Fruit fly (Drosophila melanogaster): Measurements from ENCODE around the gene CG13358.

The CG13358 gene

DNA sequence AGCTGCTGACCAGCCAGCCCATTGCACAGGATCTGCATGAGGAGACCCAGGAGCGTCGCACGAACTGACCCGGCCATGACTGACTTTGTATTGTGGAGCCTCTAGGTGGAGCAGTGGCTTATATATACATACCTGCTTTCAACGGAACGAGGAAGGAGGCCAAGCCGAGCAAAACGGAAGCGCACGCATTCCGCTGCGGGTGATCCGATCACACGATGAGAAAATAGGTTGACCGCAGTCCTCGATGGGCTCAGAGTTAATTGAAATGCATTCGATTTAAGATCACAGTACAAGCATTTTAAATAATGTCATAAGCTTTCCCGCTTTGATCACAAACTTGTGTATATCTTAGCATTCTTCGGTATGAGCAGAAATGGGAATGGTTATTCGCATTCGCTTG, at the start of gene CG13358:
TSS of gene CG13358 (minus strand) at position 101 of the 400 bp plus-strand sequence.
- TF ChIP-seq Ets65A (GFP tag) = peak; percentile 42
- no peak for TF ChIP-seq ken (GFP tag; IDR thresholded peaks at IDR 0.05)
- TF ChIP-seq nom (GFP tag; optimal IDR thresholded peaks at IDR 0.05) = no peak

DNA sequence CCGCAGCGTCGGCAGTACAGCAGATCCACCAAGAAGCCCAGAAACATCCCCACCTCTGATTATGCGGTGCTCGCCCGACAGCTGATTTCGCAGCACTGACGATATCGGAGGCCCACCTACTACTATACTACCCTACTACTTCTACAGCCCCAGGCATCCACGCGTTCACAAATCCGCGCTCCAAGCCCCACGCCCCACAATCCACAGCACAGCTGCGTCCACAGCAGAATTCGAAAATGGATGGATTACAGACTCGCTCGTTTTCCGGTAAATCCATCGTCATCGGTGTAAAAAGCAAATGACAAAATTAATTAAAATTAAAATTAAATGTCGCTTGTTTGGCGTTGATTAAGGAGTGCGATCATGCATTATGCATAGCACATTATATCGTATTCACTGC, 42.3 kb upstream of the CG13358 start, which contains the start of gene CG3713:
TSS of gene CG3713 (minus strand) at position 101 of the 400 bp plus-strand sequence.
- TF ChIP-seq CG2199 (GFP tag; IDR thresholded peaks at IDR 0.05) (no peak), CG17612 (GFP tag; IDR thresholded peaks at IDR 0.05) (no peak), CG33557 (GFP tag; optimal IDR thresholded peaks at IDR 0.05) (no peak), lab (GFP tag; optimal IDR thresholded peaks at IDR 0.05) (no peak), CG4404 (GFP tag; IDR thresholded peaks at IDR 0.05) (no peak), CG30431 (GFP tag; optimal IDR thresholded peaks at IDR 0.05) (no peak), CG16863 (GFP tag; optimal IDR thresholded peaks at IDR 0.05) (no peak), eyg (GFP tag; optimal IDR thresholded peaks at IDR 0.05) (no peak), wdn (GFP tag; IDR thresholded peaks at IDR 0.05) (no peak), Nf-YC (tag; optimal IDR thresholded peaks at IDR 0.05) (no peak), vfl (GFP tag; optimal IDR thresholded peaks at IDR 0.05) (no peak), Lpt (GFP tag; optimal IDR thresholded peaks at IDR 0.05) (no peak), CG15011 (GFP tag; optimal IDR thresholded peaks at IDR 0.05) (no peak), CG7928 (GFP tag; optimal IDR thresholded peaks at IDR 0.05) (no peak)

DNA sequence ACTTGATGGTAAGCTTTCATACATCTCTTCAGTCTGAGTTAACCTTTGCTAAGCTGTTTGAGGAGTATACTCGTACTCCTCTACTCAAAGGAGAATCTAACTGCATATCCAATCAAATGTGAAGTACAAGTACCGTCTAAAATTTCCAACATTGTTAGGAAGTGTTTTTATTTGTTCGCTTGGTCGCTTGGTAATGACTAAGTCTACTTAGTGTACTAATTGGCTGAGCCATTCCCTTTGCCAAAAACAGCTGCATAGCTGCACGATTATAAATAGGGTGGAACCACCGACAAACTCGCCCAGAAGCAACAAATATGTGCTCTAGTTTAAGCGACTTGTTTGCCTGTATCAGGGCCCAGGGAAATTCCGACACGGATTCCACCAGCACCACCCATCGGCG, 39.8 kb upstream of the CG13358 start, which contains the start of gene CG14635:
TSS of gene CG14635 (plus strand) at position 301 of the 400 bp plus-strand sequence.
- TF ChIP-seq C15 (GFP tag; IDR thresholded peaks at IDR 0.05) = no peak
- no peak for TF ChIP-seq CG14710 (tag; optimal IDR thresholded peaks at IDR 0.05)
- TF ChIP-seq CG11695 (GFP tag; IDR thresholded peaks at IDR 0.05) = no peak
- no peak for TF ChIP-seq cad (GFP tag; optimal IDR thresholded peaks at IDR 0.05)
- no peak for TF ChIP-seq CG9876 (GFP tag; optimal IDR thresholded peaks at IDR 0.05)
- TF ChIP-seq Dfd (GFP tag; optimal IDR thresholded peaks at IDR 0.05) = no peak
- TF ChIP-seq dmrt99B (tag; optimal IDR thresholded peaks at IDR 0.05) = no peak
- no peak for TF ChIP-seq CG30431 (GFP tag; optimal IDR thresholded peaks at IDR 0.05)
- TF ChIP-seq CG10267 (tag; optimal IDR thresholded peaks at IDR 0.05) = no peak
- TF ChIP-seq bab2 (GFP tag; optimal IDR thresholded peaks at IDR 0.05) = no peak
- TF ChIP-seq zfh2 (GFP tag; optimal IDR thresholded peaks at IDR 0.05) = no peak
- TF ChIP-seq CG10431 (GFP tag; optimal IDR thresholded peaks at IDR 0.05) = no peak
- TF ChIP-seq z (GFP tag; IDR thresholded peaks at IDR 0.05) = no peak
- no peak for TF ChIP-seq zfh1 (GFP tag; IDR thresholded peaks at IDR 0.05)
- TF ChIP-seq Hr3 (GFP tag; optimal IDR thresholded peaks at IDR 0.05) = no peak

DNA sequence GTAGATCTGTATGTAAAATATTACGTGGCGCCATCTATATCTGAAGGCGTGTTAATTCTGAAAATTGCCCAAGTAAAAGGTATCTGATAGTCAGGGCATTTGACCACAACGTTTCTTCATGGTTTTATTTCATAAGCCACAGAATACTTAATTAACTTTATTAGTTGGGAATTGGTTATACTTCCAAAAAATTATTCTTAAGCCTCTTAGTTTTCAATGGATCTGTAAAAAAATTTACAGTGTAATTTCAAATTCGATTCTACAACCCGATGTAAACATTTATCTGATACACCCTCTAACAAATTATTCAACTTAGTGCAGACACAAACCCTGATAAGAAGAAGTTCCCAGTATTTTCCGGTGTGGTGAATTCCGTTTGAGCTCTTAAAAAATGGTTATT, 38.8 kb upstream of the CG13358 start:
- TF ChIP-seq CG10654 (GFP tag; optimal IDR thresholded peaks at IDR 0.05) (peak; percentile 17), Ada2b (GFP tag; IDR thresholded peaks at IDR 0.05) (peak; percentile 12; the same call in 1 of the 2 replicates), dmrt11E (tag; optimal IDR thresholded peaks at IDR 0.05) (peak; percentile 36), nom (GFP tag; optimal IDR thresholded peaks at IDR 0.05) (no peak), Scr (GFP tag; IDR thresholded peaks at IDR 0.05; ENCODE audit: partially characterized antibody) (peak; percentile 39; the same call in 1 of the 2 replicates), tna (GFP tag; IDR thresholded peaks at IDR 0.05; ENCODE audit: partially characterized antibody) (peak; percentile 38; the same call in 1 of the 2 replicates), nmo (GFP tag; optimal IDR thresholded peaks at IDR 0.05) (peak; percentile 58), Dip3 (GFP tag; optimal IDR thresholded peaks at IDR 0.05) (no peak), dmrt99B (tag; optimal IDR thresholded peaks at IDR 0.05) (peak; percentile 38), CG13424 (tag; optimal IDR thresholded peaks at IDR 0.05) (peak; percentile 13), CG30403 (GFP tag; optimal IDR thresholded peaks at IDR 0.05) (peak; percentile 45), pan (optimal IDR thresholded peaks at IDR 0.05) (no peak), pan (GFP tag; optimal IDR thresholded peaks at IDR 0.05 in 1 of 2, IDR thresholded peaks at IDR 0.05 in 1 of 2) (no peak), D19B (GFP tag; optimal IDR thresholded peaks at IDR 0.05) (peak; percentile 65), yki (optimal IDR thresholded peaks at IDR 0.05) (no peak), mam (GFP tag; optimal IDR thresholded peaks at IDR 0.05) (no peak), vnd (GFP tag; IDR thresholded peaks at IDR 0.05; ENCODE audit: partially characterized antibody) (peak; percentile 30; the same call in 1 of the 3 replicates), Xrp1 (GFP tag; IDR thresholded peaks at IDR 0.05) (peak; percentile 35; the same call in 1 of the 2 replicates), phol (tag; optimal IDR thresholded peaks at IDR 0.05) (peak; percentile 58), fd64A (GFP tag; optimal IDR thresholded peaks at IDR 0.05) (no peak)

Measured in whole organism, embryonic.